Worm (Caenorhabditis elegans): ENCODE data around the gene men-1.

Gene men-1

ce11 chrII:14242259-14242658, 8.3 kb upstream of the men-1 start:
- TF ChIP-seq unc-62 (GFP tag; optimal IDR thresholded peaks at IDR 0.05): no peak

ce11 chrII:14239924-14240323, 6.0 kb upstream of the men-1 start:
- no peak for TF ChIP-seq unc-62 (GFP tag; optimal IDR thresholded peaks at IDR 0.05)

ce11 chrII:14237245-14237806, 3.4 kb upstream of the men-1 start:
- TF ChIP-seq unc-62 (GFP tag; optimal IDR thresholded peaks at IDR 0.05): no peak

ce11 chrII:14236569-14236968, 2.6 kb upstream of the men-1 start:
- no peak for TF ChIP-seq unc-62 (GFP tag; optimal IDR thresholded peaks at IDR 0.05)

- TF ChIP-seq unc-62 (GFP tag; optimal IDR thresholded peaks at IDR 0.05): no peak
These were observed 619 bp upstream of the men-1 start for ce11 chrII:14234375-14235102.

- no peak for TF ChIP-seq unc-62 (GFP tag; optimal IDR thresholded peaks at IDR 0.05)
These were observed 3.0 kb downstream of the men-1 start for ce11 chrII:14230938-14231337.

ce11 chrII:14230075-14230474, 3.8 kb downstream of the men-1 start:
- TF ChIP-seq unc-62 (GFP tag; optimal IDR thresholded peaks at IDR 0.05): no peak

- no peak for TF ChIP-seq unc-62 (GFP tag; optimal IDR thresholded peaks at IDR 0.05)
These were observed 7.7 kb downstream of the men-1 start, which contains the start of gene Y48B6A.13 for ce11 chrII:14226175-14226574. Gene Y48B6A.13, minus strand, starts transcription at chrII:14226275.

- TF ChIP-seq unc-62 (GFP tag; optimal IDR thresholded peaks at IDR 0.05): no peak
These were observed 15.8 kb downstream of the men-1 start for ce11 chrII:14218142-14218541.

ce11 chrII:14214109-14214508, 19.8 kb downstream of the men-1 start, which contains the start of gene Y48B6A.10:
Gene Y48B6A.10, plus strand, starts transcription at chrII:14214409.
- TF ChIP-seq unc-62 (GFP tag; optimal IDR thresholded peaks at IDR 0.05): no peak

ce11 chrII:14211118-14211517, 22.8 kb downstream of the men-1 start, which contains the start of gene hot-7:
Gene hot-7, plus strand, starts transcription at chrII:14211418.
- TF ChIP-seq unc-62 (GFP tag; optimal IDR thresholded peaks at IDR 0.05): no peak

- TF ChIP-seq unc-62 (GFP tag; optimal IDR thresholded peaks at IDR 0.05): no peak
These were observed 27.7 kb downstream of the men-1 start for ce11 chrII:14206211-14206610.

ce11 chrII:14205335-14205734, 28.6 kb downstream of the men-1 start, which contains the start of gene ace-3:
Gene ace-3, plus strand, starts transcription at chrII:14205635.
- TF ChIP-seq unc-62 (GFP tag; optimal IDR thresholded peaks at IDR 0.05): no peak

- no peak for TF ChIP-seq unc-62 (GFP tag; optimal IDR thresholded peaks at IDR 0.05)
These were observed 36.3 kb downstream of the men-1 start, which contains the start of gene ace-4 for ce11 chrII:14197499-14198096. Gene ace-4, plus strand, starts transcription at chrII:14198046.

- TF ChIP-seq unc-62 (GFP tag; optimal IDR thresholded peaks at IDR 0.05): no peak
These were observed 38.0 kb downstream of the men-1 start for ce11 chrII:14195931-14196330.

ce11 chrII:14187456-14187855, 46.5 kb downstream of the men-1 start:
- no peak for TF ChIP-seq unc-62 (GFP tag; optimal IDR thresholded peaks at IDR 0.05)

- no peak for TF ChIP-seq unc-62 (GFP tag; optimal IDR thresholded peaks at IDR 0.05)
These were observed 47.0 kb downstream of the men-1 start for ce11 chrII:14186937-14187336.
